Fruit fly (Drosophila melanogaster) whole organism, prepupa: ENCODE data around the gene Cadps.

Experiments used
- CG11762 ChIP-seq: fragments of 200-800 bp; sonication (Bioruptor generic); optimal IDR thresholded peaks from 3 replicates; lab custom pipeline; 2016; ENCODE audit warnings: missing biosample characterization, missing genetic modification characterization; ENCODE audit not compliant: insufficient read depth
- CG6808 ChIP-seq: fragments of 200-800 bp; sonication (Bioruptor generic); optimal IDR thresholded peaks from 3 replicates; lab custom pipeline; 2017; ENCODE audit warnings: missing biosample characterization, missing genetic modification characterization, mild to moderate bottlenecking, moderate library complexity, missing genetic modification reagents
- CG6854 ChIP-seq: fragments of 200-800 bp; sonication (Bioruptor generic); optimal IDR thresholded peaks from 2 replicates; lab custom pipeline; 2017; ENCODE audit warnings: missing biosample characterization, mild to moderate bottlenecking, missing genetic modification characterization
- CG9139 ChIP-seq: fragments of 200-800 bp; sonication (Bioruptor generic); optimal IDR thresholded peaks from 3 replicates; lab custom pipeline; 2017; ENCODE audit warnings: missing biosample characterization, mild to moderate bottlenecking, missing genetic modification characterization
- Gug ChIP-seq: fragments of 200-800 bp; sonication (Bioruptor generic); IDR thresholded peaks from 2 replicates; pipeline ENCODE4 v1.3.6; 2022; ENCODE audit warnings: missing biosample characterization, missing genetic modification characterization
- Hr39 ChIP-seq: fragments of 200-800 bp; sonication (Bioruptor generic); optimal IDR thresholded peaks from 2 replicates; lab custom pipeline; 2016; ENCODE audit warnings: missing biosample characterization, missing genetic modification characterization

- no peak for TF ChIP-seq CG6854 (GFP tag; lab: Kevin White, UChicago)
- TF ChIP-seq CG9139 (GFP tag; lab: Kevin White, UChicago) = no peak
- no peak for TF ChIP-seq Gug (GFP tag; lab: Robert Waterston, UW)
- no peak for TF ChIP-seq Hr39 (GFP tag; lab: Kevin White, UChicago)
- TF ChIP-seq CG11762 (GFP tag; lab: Kevin White, UChicago) = no peak
- TF ChIP-seq CG6808 = no peak
Measured at dm6 chr4:1234749-1235148, 4.1 kb downstream of the Cadps start.
